Worm (Caenorhabditis elegans): ENCODE results near the gene Y97E10C.1.

The Y97E10C.1 gene

DNA sequence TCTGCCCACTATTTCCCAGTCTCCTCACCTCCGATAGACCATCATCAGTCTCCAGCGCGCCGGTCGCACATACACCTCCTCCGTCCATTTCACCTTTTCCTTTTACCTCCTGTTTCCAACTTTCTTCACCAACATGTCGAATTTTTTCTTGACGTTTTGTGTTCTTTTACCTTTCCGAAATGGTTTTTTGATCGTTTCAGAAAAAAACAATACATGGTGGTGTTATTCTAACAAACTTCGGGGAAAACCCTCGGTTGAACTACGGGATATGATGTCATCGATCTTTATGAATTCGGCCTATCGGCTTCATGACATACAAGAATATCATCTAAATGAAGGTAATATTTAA is at the start of gene Y97E10C.1:
TSS of gene Y97E10C.1 (plus strand) at position 201 of the 349 bp plus-strand sequence.
- no peak for TF ChIP-seq hmg-4 (GFP tag; optimal IDR thresholded peaks at IDR 0.05)
- TF ChIP-seq tbx-37 (GFP tag; conservative IDR thresholded peaks at IDR 0.05), result no peak
- TF ChIP-seq flt-1 (GFP tag; IDR thresholded peaks at IDR 0.05), result no peak
- TF ChIP-seq B0310.2 (tag; optimal IDR thresholded peaks at IDR 0.05), result no peak
- no peak for TF ChIP-seq F13C5.2 (tag; optimal IDR thresholded peaks at IDR 0.05)
- no peak for TF ChIP-seq sea-1 (GFP tag; conservative IDR thresholded peaks at IDR 0.05)
- no peak for TF ChIP-seq ets-7 (tag; optimal IDR thresholded peaks at IDR 0.05)
- no peak for TF ChIP-seq hmbx-1 (tag; optimal IDR thresholded peaks at IDR 0.05)
- TF ChIP-seq scrt-1 (GFP tag; IDR thresholded peaks at IDR 0.05), result no peak
- no peak for TF ChIP-seq ama-1 (optimal IDR thresholded peaks at IDR 0.05)
- no peak for TF ChIP-seq tra-4 (tag; optimal IDR thresholded peaks at IDR 0.05)
- no peak for TF ChIP-seq aly-1 (tag; optimal IDR thresholded peaks at IDR 0.05)
- TF ChIP-seq tbx-11 (GFP tag; IDR thresholded peaks at IDR 0.05), result no peak
- TF ChIP-seq ceh-36 (tag; optimal IDR thresholded peaks at IDR 0.05), result no peak
- TF ChIP-seq hnd-1 (tag; optimal IDR thresholded peaks at IDR 0.05), result no peak

DNA sequence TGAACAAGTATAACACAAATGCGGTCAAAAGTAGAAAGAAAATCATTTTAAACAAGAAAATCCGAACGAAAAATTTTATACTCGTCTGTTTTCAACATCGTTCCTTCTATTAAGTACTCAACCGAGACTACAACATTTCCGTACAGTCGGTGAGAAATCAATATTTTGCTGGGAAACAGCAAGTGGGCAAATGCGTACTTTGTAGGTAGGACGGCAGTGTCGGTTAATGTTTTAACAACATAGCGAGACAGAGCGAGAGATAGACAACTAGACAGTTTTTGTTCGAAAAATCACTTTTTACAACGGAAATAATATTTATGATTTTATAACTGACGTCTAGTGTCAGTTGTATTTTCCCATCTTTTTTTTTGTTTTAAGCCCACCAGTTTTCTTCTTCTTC is 47.3 kb upstream of the Y97E10C.1 start, which contains the start of gene cyp-33A1:
TSS of gene cyp-33A1 (minus strand) at position 72 of the 400 bp plus-strand sequence.
- no peak for TF ChIP-seq sea-1 (GFP tag; conservative IDR thresholded peaks at IDR 0.05)
- TF ChIP-seq hnd-1 (tag; optimal IDR thresholded peaks at IDR 0.05), result no peak
- no peak for TF ChIP-seq flt-1 (GFP tag; IDR thresholded peaks at IDR 0.05)
- TF ChIP-seq aly-1 (tag; optimal IDR thresholded peaks at IDR 0.05), result no peak

DNA sequence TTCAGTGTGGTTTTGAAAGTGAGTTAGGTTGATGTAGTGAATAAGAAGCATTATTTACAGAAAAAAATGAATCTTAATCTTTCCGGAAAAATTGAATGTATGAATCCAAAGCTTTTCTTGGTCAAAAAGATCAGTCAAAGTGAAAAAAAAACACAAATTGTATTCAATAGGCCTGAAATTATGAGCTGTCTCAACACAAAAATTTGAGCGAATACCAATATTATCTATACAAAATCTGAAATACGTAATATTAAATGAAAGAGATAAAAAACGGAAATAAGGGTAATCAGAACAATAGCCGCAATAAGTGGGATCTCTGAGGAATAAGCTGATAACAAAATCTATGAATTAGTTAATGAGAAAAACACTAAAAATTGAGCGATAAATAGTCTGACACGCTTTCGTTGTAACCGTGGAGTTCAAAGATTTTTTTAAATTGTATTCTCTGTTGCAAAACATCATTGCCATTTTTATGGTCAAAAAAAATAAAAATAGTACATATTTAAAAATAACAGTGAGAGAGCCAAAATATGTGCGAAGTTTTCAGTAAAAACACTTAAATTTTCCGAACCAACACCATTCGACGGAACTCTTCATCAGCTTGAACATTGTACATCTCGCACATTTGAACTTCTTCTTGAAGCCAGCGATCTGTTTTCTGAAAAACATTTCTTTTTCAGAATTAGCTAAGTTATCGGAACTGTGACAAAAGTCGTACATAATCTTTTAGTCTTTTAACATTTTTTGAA is 44.6 kb upstream of the Y97E10C.1 start, which contains the start of gene sre-11:
TSS of gene sre-11 (minus strand) at position 51 of the 749 bp plus-strand sequence.
- TF ChIP-seq ceh-36 (tag; optimal IDR thresholded peaks at IDR 0.05), result no peak
- no peak for TF ChIP-seq ceh-13 (GFP tag; optimal IDR thresholded peaks at IDR 0.05)
- TF ChIP-seq pes-1 (GFP tag; IDR thresholded peaks at IDR 0.05), result no peak
- no peak for TF ChIP-seq tra-4 (tag; optimal IDR thresholded peaks at IDR 0.05)
- TF ChIP-seq hnd-1 (tag; optimal IDR thresholded peaks at IDR 0.05), result no peak
- TF ChIP-seq aly-1 (tag; optimal IDR thresholded peaks at IDR 0.05), result no peak
- no peak for TF ChIP-seq B0310.2 (tag; optimal IDR thresholded peaks at IDR 0.05)
- no peak for TF ChIP-seq tbx-37 (GFP tag; conservative IDR thresholded peaks at IDR 0.05)

DNA sequence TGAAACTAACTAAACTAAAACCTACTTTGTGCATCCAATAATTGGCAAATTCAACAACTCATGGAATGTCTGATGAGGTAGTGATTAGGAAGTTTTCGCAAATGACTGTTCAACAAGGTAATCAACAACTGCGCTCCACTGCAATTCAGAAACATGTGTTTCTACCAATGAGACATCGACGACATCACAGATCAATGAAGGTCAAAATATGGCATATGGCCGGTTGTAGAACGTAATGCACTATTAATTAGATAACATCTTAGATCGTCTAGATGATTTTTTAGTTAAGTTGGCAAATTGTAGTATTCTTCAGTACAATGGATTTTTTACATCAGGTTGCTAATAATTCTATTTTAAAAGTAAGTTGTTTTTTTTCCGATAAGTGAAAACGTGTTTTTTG is 42.5 kb upstream of the Y97E10C.1 start, which contains the start of the genes nhr-94 and nhr-152:
TSS of gene nhr-94 (minus strand) at position 147 of the 400 bp plus-strand sequence.
TSS of gene nhr-152 (plus strand) at position 162 of the 400 bp plus-strand sequence.
- TF ChIP-seq ets-7 (tag; optimal IDR thresholded peaks at IDR 0.05) (no peak), hmg-4 (GFP tag; optimal IDR thresholded peaks at IDR 0.05) (no peak), flt-1 (GFP tag; IDR thresholded peaks at IDR 0.05) (no peak), tbx-37 (GFP tag; conservative IDR thresholded peaks at IDR 0.05) (no peak), B0310.2 (tag; optimal IDR thresholded peaks at IDR 0.05) (no peak), F13C5.2 (tag; optimal IDR thresholded peaks at IDR 0.05) (no peak), ceh-36 (tag; optimal IDR thresholded peaks at IDR 0.05) (no peak), aly-1 (tag; optimal IDR thresholded peaks at IDR 0.05) (no peak), ama-1 (optimal IDR thresholded peaks at IDR 0.05) (no peak), tra-4 (tag; optimal IDR thresholded peaks at IDR 0.05) (no peak)

DNA sequence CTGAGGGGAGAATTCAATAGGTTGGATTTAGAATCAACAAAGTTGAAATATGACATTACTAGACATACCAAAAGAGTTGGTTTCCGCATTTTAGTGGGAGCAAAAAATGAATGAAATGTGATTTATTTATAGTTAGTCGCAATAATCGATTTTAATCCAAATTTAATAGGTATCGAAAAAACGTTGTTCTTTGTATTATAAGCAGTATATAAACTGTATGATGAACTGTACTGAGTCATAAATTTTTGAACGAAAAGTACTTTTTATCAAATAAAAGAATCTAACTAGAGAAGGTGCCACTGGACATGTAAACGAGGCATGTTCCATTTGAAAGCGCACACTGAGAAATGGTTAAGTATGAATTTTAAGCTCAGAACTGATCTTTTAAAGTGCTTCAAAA is 38.8 kb upstream of the Y97E10C.1 start, which contains the start of gene C12D5.9:
TSS of gene C12D5.9 (minus strand) at position 101 of the 400 bp plus-strand sequence.
- TF ChIP-seq ets-7 (tag; optimal IDR thresholded peaks at IDR 0.05) (no peak), pes-1 (GFP tag; IDR thresholded peaks at IDR 0.05) (no peak), hmbx-1 (tag; optimal IDR thresholded peaks at IDR 0.05) (no peak), hnd-1 (tag; optimal IDR thresholded peaks at IDR 0.05) (no peak), ceh-13 (GFP tag; optimal IDR thresholded peaks at IDR 0.05) (no peak), B0310.2 (tag; optimal IDR thresholded peaks at IDR 0.05) (no peak), hmg-4 (GFP tag; optimal IDR thresholded peaks at IDR 0.05) (no peak), aly-1 (tag; optimal IDR thresholded peaks at IDR 0.05) (no peak), flt-1 (GFP tag; IDR thresholded peaks at IDR 0.05) (no peak), tra-4 (tag; optimal IDR thresholded peaks at IDR 0.05) (no peak), tbx-11 (GFP tag; IDR thresholded peaks at IDR 0.05) (no peak), sea-1 (GFP tag; conservative IDR thresholded peaks at IDR 0.05) (no peak), F13C5.2 (tag; optimal IDR thresholded peaks at IDR 0.05) (no peak), ama-1 (optimal IDR thresholded peaks at IDR 0.05) (no peak), tbx-37 (GFP tag; conservative IDR thresholded peaks at IDR 0.05) (no peak), scrt-1 (GFP tag; IDR thresholded peaks at IDR 0.05) (no peak)

DNA sequence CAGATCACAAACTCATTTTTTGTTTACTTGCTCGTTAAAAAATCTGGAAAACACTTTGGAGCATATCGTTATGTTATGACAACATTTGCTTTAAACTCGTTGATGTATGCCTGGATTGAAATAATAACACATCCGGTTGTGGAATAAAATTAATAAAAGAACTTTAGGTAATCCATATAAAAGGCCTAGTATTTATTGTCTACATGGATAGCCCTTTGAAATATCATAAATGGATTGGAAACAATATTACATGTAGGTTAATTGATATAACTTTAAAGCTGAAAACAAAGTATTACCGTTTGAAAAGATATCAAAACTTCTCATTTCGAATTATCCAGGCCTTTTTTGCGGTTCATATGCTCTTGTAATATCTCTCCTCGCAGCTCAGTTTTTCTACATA is 38.0 kb upstream of the Y97E10C.1 start:
- TF ChIP-seq pes-1 (GFP tag; IDR thresholded peaks at IDR 0.05) (no peak), aly-1 (tag; optimal IDR thresholded peaks at IDR 0.05) (no peak), ama-1 (optimal IDR thresholded peaks at IDR 0.05) (no peak), flt-1 (GFP tag; IDR thresholded peaks at IDR 0.05) (no peak), tbx-37 (GFP tag; conservative IDR thresholded peaks at IDR 0.05) (no peak), hnd-1 (tag; optimal IDR thresholded peaks at IDR 0.05) (no peak)

DNA sequence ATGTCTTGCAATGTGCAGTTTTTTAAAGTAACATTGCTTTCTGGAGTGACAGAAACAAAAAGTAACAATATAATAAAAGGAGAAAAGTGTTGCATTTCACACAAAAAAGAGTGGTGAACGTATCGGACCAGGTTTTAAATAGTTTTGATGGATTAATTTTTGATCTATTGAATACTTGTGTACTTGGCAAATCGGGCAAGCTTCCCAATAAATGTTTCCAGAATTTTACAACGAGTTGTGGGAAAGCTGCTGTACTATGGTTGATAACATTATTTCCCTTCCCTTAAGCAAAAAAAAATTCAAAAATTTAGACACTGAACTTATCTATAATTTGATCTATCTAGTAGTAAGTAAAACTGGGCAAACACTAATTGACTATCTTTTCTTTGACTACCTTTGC is 35.3 kb upstream of the Y97E10C.1 start, which contains the start of gene C12D5.10:
TSS of gene C12D5.10 (minus strand) at position 101 of the 400 bp plus-strand sequence.
- TF ChIP-seq hnd-1 (tag; optimal IDR thresholded peaks at IDR 0.05), result no peak
- TF ChIP-seq tbx-11 (GFP tag; IDR thresholded peaks at IDR 0.05), result no peak
- no peak for TF ChIP-seq ama-1 (optimal IDR thresholded peaks at IDR 0.05)
- TF ChIP-seq sea-1 (GFP tag; conservative IDR thresholded peaks at IDR 0.05), result no peak
- TF ChIP-seq ets-7 (tag; optimal IDR thresholded peaks at IDR 0.05), result no peak
- no peak for TF ChIP-seq hmg-4 (GFP tag; optimal IDR thresholded peaks at IDR 0.05)
- no peak for TF ChIP-seq ceh-36 (tag; optimal IDR thresholded peaks at IDR 0.05)
- no peak for TF ChIP-seq tbx-37 (GFP tag; conservative IDR thresholded peaks at IDR 0.05)
- TF ChIP-seq tra-4 (tag; optimal IDR thresholded peaks at IDR 0.05), result no peak
